Worm (Caenorhabditis elegans) whole organism, L3 larva: ENCODE results near the gene R02F2.1.

Experiments
- R02D3.7 ChIP-seq: fragments of 150-350 bp; optimal IDR thresholded peaks from 2 replicates; lab custom pipeline; 2014; ENCODE audit warnings: missing biosample characterization, missing genetic modification characterization
- ZK546.5 ChIP-seq: sonication (generic microtip); optimal IDR thresholded peaks from 2 replicates; lab custom pipeline; 2017; ENCODE audit warnings: missing biosample characterization, missing genetic modification characterization
- aly-2 ChIP-seq: fragments of 150-350 bp; optimal IDR thresholded peaks from 2 replicates; lab custom pipeline; 2014; ENCODE audit warnings: missing biosample characterization, missing genetic modification characterization
- ceh-9 ChIP-seq: sonication (generic microtip); optimal IDR thresholded peaks from 2 replicates; lab custom pipeline; 2018; ENCODE audit warnings: missing biosample characterization, missing genetic modification characterization
- egl-27 ChIP-seq: sonication (generic microtip); optimal IDR thresholded peaks from 4 replicates; lab custom pipeline; 2017; ENCODE audit warnings: missing biosample characterization, missing genetic modification reagents, missing genetic modification characterization
- elt-2 ChIP-seq: sonication (generic microtip); optimal IDR thresholded peaks from 2 replicates; lab custom pipeline; 2016; ENCODE audit warnings: missing genetic modification reagents, mild to moderate bottlenecking, missing genetic modification characterization, missing compliant biosample characterization
- eor-1 ChIP-seq, 2 experiments: fragments of 150-350 bp; optimal IDR thresholded peaks; 2 replicates each; lab custom pipeline; 2014 to 2018; ENCODE audit warnings: missing biosample characterization in 2 of 2, missing genetic modification characterization in 2 of 2
- fkh-10 ChIP-seq: sonication (generic microtip); optimal IDR thresholded peaks from 2 replicates; lab custom pipeline; 2017; ENCODE audit warnings: missing biosample characterization, missing genetic modification reagents, missing genetic modification characterization
- fkh-2 ChIP-seq: fragments of 150-350 bp; optimal IDR thresholded peaks from 2 replicates; lab custom pipeline; 2014; ENCODE audit warnings: missing biosample characterization, missing genetic modification reagents, missing genetic modification characterization
- fos-1 ChIP-seq: fragments of 150-350 bp; optimal IDR thresholded peaks from 2 replicates; lab custom pipeline; 2014; ENCODE audit warnings: missing biosample characterization, missing genetic modification characterization
- hmg-11 ChIP-seq: sonication (generic microtip); optimal IDR thresholded peaks from 2 replicates; lab custom pipeline; 2016; ENCODE audit warnings: missing genetic modification characterization, missing compliant biosample characterization
- jun-1 ChIP-seq: fragments of 150-350 bp; optimal IDR thresholded peaks from 2 replicates; lab custom pipeline; 2014; ENCODE audit warnings: missing biosample characterization, missing genetic modification reagents, missing genetic modification characterization
- lin-15B ChIP-seq: fragments of 150-350 bp; optimal IDR thresholded peaks from 2 replicates; lab custom pipeline; 2014; ENCODE audit warnings: missing biosample characterization, missing genetic modification characterization
- lin-39 ChIP-seq: fragments of 150-350 bp; optimal IDR thresholded peaks from 2 replicates; lab custom pipeline; 2018; ENCODE audit warnings: missing biosample characterization, missing genetic modification reagents, missing genetic modification characterization
- lsy-12 ChIP-seq: sonication (generic microtip); optimal IDR thresholded peaks from 2 replicates; lab custom pipeline; 2016; ENCODE audit warnings: mild to moderate bottlenecking, missing genetic modification characterization, missing compliant biosample characterization
- nfya-1 ChIP-seq: sonication (generic microtip); optimal IDR thresholded peaks from 2 replicates; lab custom pipeline; 2017; ENCODE audit warnings: missing genetic modification characterization, mild to moderate bottlenecking, missing compliant biosample characterization, antibody characterized with exemption, moderate library complexity; ENCODE audit not compliant: insufficient read depth
- nhr-12 ChIP-seq: fragments of 150-350 bp; optimal IDR thresholded peaks from 2 replicates; lab custom pipeline; 2014; ENCODE audit warnings: missing biosample characterization, missing genetic modification characterization
- nhr-23 ChIP-seq: fragments of 150-350 bp; optimal IDR thresholded peaks from 2 replicates; lab custom pipeline; 2014; ENCODE audit warnings: missing biosample characterization, missing genetic modification reagents, missing genetic modification characterization
- nhr-25 ChIP-seq: sonication (generic microtip); optimal IDR thresholded peaks from 2 replicates; lab custom pipeline; 2017; ENCODE audit warnings: missing biosample characterization, missing genetic modification characterization
- nhr-28 ChIP-seq: fragments of 150-350 bp; optimal IDR thresholded peaks from 2 replicates; lab custom pipeline; 2014; ENCODE audit warnings: missing biosample characterization, missing genetic modification characterization
- nhr-76 ChIP-seq: fragments of 150-350 bp; sonication (generic microtip); optimal IDR thresholded peaks from 5 replicates; lab custom pipeline; 2014; ENCODE audit warnings: missing biosample characterization, missing genetic modification characterization
- nhr-77 ChIP-seq: fragments of 150-350 bp; optimal IDR thresholded peaks from 2 replicates; lab custom pipeline; 2014; ENCODE audit warnings: missing biosample characterization, missing genetic modification characterization
- pha-4 ChIP-seq: fragments of 150-350 bp; optimal IDR thresholded peaks from 2 replicates; lab custom pipeline; 2014; ENCODE audit warnings: missing biosample characterization, missing genetic modification reagents, missing genetic modification characterization
- pqm-1 ChIP-seq: fragments of 150-350 bp; optimal IDR thresholded peaks from 2 replicates; lab custom pipeline; 2017; ENCODE audit warnings: missing biosample characterization, missing genetic modification characterization, inconsistent platforms
- sea-2 ChIP-seq: fragments of 150-350 bp; sonication (generic microtip); optimal IDR thresholded peaks from 4 replicates; lab custom pipeline; 2014; ENCODE audit warnings: missing biosample characterization, missing genetic modification reagents, missing genetic modification characterization
- skn-1 ChIP-seq: fragments of 150-350 bp; optimal IDR thresholded peaks from 2 replicates; lab custom pipeline; 2014; ENCODE audit warnings: missing biosample characterization, missing genetic modification characterization
- snpc-4 ChIP-seq: fragments of 150-350 bp; optimal IDR thresholded peaks from 2 replicates; lab custom pipeline; 2014; ENCODE audit warnings: missing biosample characterization, missing genetic modification characterization
- tbx-2 ChIP-seq: sonication (generic microtip); optimal IDR thresholded peaks from 2 replicates; lab custom pipeline; 2016; ENCODE audit warnings: mild to moderate bottlenecking, missing genetic modification characterization, missing compliant biosample characterization
- unc-39 ChIP-seq: sonication (generic microtip); optimal IDR thresholded peaks from 4 replicates; lab custom pipeline; 2017; ENCODE audit warnings: missing biosample characterization, missing genetic modification characterization
- unc-62 ChIP-seq: fragments of 150-350 bp; sonication (generic microtip); optimal IDR thresholded peaks from 4 replicates; lab custom pipeline; 2014; ENCODE audit warnings: missing biosample characterization, missing genetic modification reagents, missing genetic modification characterization
- zag-1 ChIP-seq: fragments of 150-350 bp; optimal IDR thresholded peaks from 2 replicates; lab custom pipeline; 2014; ENCODE audit warnings: missing biosample characterization, missing genetic modification characterization
- ztf-11 ChIP-seq: fragments of 150-350 bp; optimal IDR thresholded peaks from 2 replicates; lab custom pipeline; 2014; ENCODE audit warnings: missing biosample characterization, missing genetic modification characterization
- ztf-4 ChIP-seq: fragments of 150-350 bp; optimal IDR thresholded peaks from 2 replicates; lab custom pipeline; 2014; ENCODE audit warnings: missing biosample characterization, missing genetic modification characterization

Gene R02F2.1

DNA sequence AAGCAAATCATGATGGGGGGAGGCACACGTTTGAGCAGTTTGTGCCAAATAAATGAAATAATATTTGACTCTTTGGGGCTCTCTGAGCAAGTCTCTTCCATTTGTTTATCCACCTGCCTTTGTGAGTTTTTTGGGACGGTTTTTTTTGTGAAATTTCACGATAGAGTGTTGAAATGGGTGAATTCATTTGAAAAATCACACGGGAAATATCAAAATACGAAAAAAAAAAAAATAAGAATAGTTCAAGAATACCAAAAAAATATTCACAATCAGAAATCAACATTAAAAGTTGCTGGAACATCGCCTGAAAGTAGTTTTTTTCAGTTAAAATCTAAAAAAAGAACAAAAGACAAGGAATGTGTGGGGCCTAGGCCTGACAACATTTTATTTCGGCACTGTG lies 10.8 kb downstream of the R02F2.1 start, which contains the start of gene pqn-25:
Gene pqn-25 (minus strand): TSS at position 101 of the 400 bp plus-strand sequence.
- TF ChIP-seq ztf-11 (tag; lab: Kevin White, UChicago): no peak
- no peak for TF ChIP-seq lin-15B (tag; lab: Kevin White, UChicago)
- TF ChIP-seq nhr-12 (tag; lab: Kevin White, UChicago): no peak
- no peak for TF ChIP-seq jun-1 (tag; lab: Kevin White, UChicago)

DNA sequence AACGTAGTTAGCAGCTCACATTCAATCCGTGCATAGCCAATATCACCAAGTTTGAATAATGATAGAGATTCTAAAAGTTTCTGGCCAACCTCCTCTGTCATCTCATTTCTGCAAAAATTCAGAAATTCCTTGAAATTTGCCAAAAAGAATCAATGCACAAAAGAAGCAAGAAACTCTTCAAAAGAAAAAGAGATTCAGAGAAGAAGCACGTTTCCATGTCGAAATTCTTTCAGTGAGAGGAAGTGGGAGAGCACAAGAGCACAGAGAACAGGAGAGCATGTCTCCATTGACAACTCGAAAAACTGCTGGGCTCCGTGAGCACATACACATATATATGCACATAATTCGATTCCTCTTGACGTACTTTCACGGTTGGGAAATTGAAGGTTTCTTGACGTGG lies 15.7 kb downstream of the R02F2.1 start, which contains the start of gene nekl-4:
Gene nekl-4 (minus strand): TSS at position 101 of the 400 bp plus-strand sequence.
- TF ChIP-seq unc-62 (GFP tag; lab: Kevin White, UChicago): no peak

DNA sequence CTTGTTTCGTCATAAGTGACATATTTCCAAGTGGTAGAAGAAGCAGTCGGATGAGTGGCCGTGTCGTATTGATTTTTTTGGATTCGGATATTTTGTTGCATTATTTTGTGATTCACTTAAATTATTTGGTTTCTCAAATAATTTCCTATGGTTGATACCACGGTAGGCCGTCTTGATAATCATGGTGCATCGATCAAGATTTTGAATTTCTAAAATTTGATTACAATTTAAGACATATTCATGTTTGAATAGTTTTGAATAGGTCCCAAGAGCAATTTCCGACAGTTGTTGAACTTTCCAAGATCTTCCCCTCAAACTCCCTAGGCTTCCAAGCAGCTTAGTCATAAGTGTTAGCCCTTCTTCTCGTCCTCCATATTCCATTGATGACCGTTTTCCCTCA lies 20.2 kb downstream of the R02F2.1 start, which contains the start of gene D1044.4:
Gene D1044.4 (minus strand): TSS at position 101 of the 400 bp plus-strand sequence.
- no peak for TF ChIP-seq lsy-12 (tag; lab: Kevin White, UChicago)
- TF ChIP-seq fkh-10: no peak
- no peak for TF ChIP-seq nhr-76 (tag; lab: Kevin White, UChicago)
- no peak for TF ChIP-seq snpc-4 (tag; lab: Kevin White, UChicago)
- TF ChIP-seq ztf-11 (tag; lab: Kevin White, UChicago): no peak
- TF ChIP-seq fkh-2 (tag; lab: Kevin White, UChicago): no peak
- no peak for TF ChIP-seq ztf-4
- no peak for TF ChIP-seq elt-2
- TF ChIP-seq jun-1 (tag; lab: Kevin White, UChicago): no peak
- no peak for TF ChIP-seq nhr-12 (tag; lab: Kevin White, UChicago)
- no peak for TF ChIP-seq nhr-23 (tag; lab: Kevin White, UChicago)
- TF ChIP-seq pqm-1 (tag; lab: Kevin White, UChicago): no peak
- no peak for TF ChIP-seq lin-39
- TF ChIP-seq fos-1 (tag; lab: Kevin White, UChicago): no peak
- TF ChIP-seq nhr-28 (tag; lab: Kevin White, UChicago): no peak
- no peak for TF ChIP-seq sea-2 (GFP tag; lab: Kevin White, UChicago)
- TF ChIP-seq pha-4 (tag; lab: Kevin White, UChicago): no peak
- TF ChIP-seq, all 47 proteins: peak for 0

DNA sequence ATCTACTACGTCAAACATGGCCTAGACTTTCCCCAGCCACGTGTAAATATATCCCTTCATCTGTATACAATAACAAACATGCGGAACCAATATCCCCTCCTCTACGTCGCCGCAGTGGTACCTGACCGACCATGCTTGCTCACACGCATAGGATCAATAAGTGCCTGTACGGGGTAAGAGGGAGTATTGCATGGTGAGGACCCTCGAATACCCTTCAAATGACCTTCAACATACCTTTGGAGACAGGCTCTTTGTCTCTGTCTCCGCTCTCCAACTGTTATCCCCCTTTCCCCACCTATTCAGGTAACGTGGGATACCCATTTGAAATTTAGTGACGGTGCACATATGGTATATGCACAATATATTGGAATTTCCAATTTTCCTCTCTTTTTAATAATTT lies 24.3 kb downstream of the R02F2.1 start, which contains the start of gene dex-1:
Gene dex-1 (plus strand): TSS at position 132 of the 400 bp plus-strand sequence.
- no peak for TF ChIP-seq tbx-2 (tag; lab: Kevin White, UChicago)
- no peak for TF ChIP-seq aly-2

DNA sequence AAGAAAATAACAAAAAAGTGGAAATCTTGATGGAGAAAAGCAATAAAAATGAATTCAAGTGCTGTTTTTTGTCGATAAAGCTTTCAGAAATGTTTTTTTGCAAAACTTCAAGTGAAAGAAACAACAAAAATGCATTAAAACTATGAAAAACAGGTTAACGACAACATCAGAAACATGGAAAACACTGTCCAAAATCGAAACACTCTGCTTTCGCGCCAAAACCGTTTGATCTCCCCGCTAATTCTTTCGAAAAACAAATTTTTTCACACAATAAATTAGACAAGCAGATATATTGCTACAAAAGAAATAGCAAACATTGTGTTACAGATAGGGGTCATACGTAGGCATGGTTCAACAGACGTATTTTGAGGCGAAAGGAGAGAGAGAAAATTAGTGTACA lies 40.1 kb downstream of the R02F2.1 start:
- TF ChIP-seq R02D3.7 (tag; lab: Kevin White, UChicago) (no peak), ZK546.5 (tag; lab: Kevin White, UChicago) (no peak), hmg-11 (tag; lab: Kevin White, UChicago) (peak; percentile 26), nhr-25 (tag; lab: Kevin White, UChicago) (peak; percentile 37), elt-2 (no peak)

DNA sequence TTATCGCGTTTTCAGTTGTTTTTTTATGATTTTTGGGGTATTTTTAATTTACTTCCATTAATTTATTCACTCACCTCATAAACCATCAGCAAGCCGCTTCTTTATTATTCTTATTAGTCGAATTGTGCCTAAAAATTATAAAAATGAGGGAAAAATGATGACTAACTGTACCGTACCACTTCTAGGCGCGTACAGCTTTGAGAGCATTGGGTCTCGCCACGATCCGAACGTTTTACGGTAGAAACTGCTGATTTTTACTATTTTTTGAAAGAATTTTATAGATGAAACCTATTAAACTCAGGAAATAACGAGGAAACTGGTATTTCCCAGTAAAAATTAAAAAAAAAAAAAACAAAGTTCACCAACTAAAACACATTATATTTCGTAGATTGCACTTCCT lies 41.4 kb downstream of the R02F2.1 start, which contains the start of gene D1044.6:
Gene D1044.6 (minus strand): TSS at position 128 of the 400 bp plus-strand sequence.
- no peak for TF ChIP-seq elt-2
- no peak for TF ChIP-seq lsy-12 (tag; lab: Kevin White, UChicago)
- TF ChIP-seq unc-62 (GFP tag; lab: Kevin White, UChicago): no peak
- TF ChIP-seq fkh-10: no peak
- no peak for TF ChIP-seq snpc-4 (tag; lab: Kevin White, UChicago)
- TF ChIP-seq nfya-1 (tag; lab: Kevin White, UChicago): no peak
- TF ChIP-seq skn-1 (tag; lab: Kevin White, UChicago): no peak
- TF ChIP-seq nhr-23 (tag; lab: Kevin White, UChicago): no peak
- no peak for TF ChIP-seq jun-1 (tag; lab: Kevin White, UChicago)
- no peak for TF ChIP-seq ceh-9 (tag; lab: Kevin White, UChicago)
- no peak for TF ChIP-seq eor-1 (tag; optimal IDR thresholded peaks at IDR 0.05; lab: Kevin White, UChicago)
- no peak for TF ChIP-seq aly-2
- TF ChIP-seq fos-1 (tag; lab: Kevin White, UChicago): no peak
- TF ChIP-seq nhr-77 (tag; lab: Kevin White, UChicago): no peak
- no peak for TF ChIP-seq unc-39 (tag; lab: Kevin White, UChicago)
- no peak for TF ChIP-seq zag-1 (tag; lab: Kevin White, UChicago)
- TF ChIP-seq egl-27 (tag; lab: Kevin White, UChicago): no peak
